Worm (Caenorhabditis elegans): Measurements from ENCODE around the gene srbc-11.
"Not testable (repeated sequence)": the region's sequence is repeated elsewhere in the genome, so short reads cannot be mapped to it uniquely, and the experiment has no call there.

srbc-11 gene

DNA sequence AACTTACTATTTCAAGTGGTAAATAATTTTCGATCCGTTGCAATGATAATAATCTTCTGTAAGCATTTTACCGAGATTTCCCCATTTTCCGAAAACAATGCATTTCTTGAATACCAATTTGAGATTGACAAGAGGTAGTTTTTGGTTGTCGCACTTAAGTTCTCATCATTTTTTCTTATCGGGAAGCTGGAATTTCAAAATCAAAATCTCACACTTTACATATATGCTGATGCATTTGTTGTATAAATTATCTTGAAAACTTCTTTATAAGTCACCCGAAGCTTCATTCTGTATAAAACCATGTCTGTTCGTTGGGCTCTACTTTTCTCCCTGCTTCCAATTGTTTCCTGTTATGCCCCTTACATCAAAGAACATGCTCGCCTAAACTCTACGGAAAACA lies 43.7 kb downstream of the srbc-11 start, which contains the start of gene try-11:
Gene try-11, plus strand, starts transcription at position 301 of the 400 bp plus-strand sequence.
- no peak for TF ChIP-seq unc-62 (GFP tag; optimal IDR thresholded peaks at IDR 0.05)

DNA sequence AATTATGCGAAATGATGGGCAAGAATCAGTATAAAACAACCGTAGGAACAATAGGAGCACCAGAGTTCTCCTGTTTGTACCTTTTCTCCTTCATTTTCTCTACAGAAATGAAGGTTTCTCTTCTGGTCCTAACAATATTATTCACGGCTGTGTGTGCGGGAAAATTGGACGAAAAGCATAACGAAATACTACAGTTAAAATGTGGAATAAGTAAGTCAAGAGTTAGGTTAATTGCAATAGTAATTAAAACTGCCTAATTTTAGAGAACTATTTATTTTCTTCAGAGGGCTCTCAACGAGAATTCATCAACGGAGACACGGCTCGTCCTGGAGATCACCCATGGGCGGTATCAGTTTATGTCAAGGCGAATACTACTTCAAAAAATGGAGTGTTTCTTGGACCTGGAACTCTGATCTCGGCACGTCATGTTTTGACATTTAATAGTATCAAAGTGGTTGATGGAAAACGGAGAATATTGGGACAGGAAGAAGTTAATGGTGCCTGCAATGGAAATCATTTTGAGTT lies 45.7 kb downstream of the srbc-11 start, which contains the start of gene try-12:
Gene try-12, plus strand, starts transcription at position 51 of the 525 bp plus-strand sequence.
- no peak for TF ChIP-seq unc-62 (GFP tag; optimal IDR thresholded peaks at IDR 0.05)

DNA sequence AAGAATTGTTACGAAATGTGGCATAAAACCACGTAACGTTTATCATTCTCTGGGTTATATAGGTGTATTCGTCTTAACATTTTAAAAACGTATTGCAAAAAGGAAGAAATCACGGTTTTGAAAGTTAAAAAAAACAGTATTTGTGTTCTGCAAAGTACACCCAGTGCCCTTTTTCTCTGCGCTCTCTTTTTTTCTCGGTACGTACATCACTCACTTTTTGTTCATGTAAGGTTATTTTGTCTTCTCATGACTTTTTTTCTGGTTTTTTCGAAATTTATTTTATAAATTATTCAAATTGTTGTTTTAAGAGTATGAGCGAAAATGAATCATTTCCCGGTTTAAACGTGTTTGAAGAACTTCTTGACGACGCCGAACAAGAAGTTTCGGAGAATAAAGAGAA lies 48.1 kb downstream of the srbc-11 start, which contains the start of gene F25E5.5:
Gene F25E5.5, plus strand, starts transcription at position 301 of the 400 bp plus-strand sequence.
- no peak for TF ChIP-seq unc-62 (GFP tag; optimal IDR thresholded peaks at IDR 0.05)

DNA sequence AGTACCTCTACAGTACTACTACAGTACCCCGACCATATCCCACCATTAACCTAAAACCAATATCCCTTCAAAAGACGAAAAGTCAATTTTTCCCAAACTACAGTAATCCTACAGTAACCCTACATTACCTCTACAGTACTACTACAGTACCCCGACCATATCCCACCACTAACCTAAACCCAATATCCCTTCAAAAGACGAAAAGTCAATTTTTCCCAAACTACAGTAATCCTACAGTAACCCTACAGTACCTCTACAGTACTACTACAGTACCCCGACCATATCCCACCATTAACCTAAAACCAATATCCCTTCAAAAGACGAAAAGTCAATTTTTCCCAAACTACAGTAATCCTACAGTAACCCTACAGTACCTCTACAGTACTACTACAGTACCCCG lies 50.8 kb downstream of the srbc-11 start, which contains the start of gene nhr-141:
Gene nhr-141, plus strand, starts transcription at position 331 of the 400 bp plus-strand sequence.
- TF ChIP-seq unc-62 (GFP tag; optimal IDR thresholded peaks at IDR 0.05): not testable (repeated sequence)
